Fruit fly (Drosophila melanogaster) whole organism, embryonic: ENCODE results near the gene CG4733.

Experiments
- Abd-B ChIP-seq: fragments of 200-800 bp; sonication (Bioruptor generic); optimal IDR thresholded peaks from 2 replicates; lab custom pipeline; 2018; ENCODE audit warnings: missing biosample characterization, mild to moderate bottlenecking, missing genetic modification characterization, moderate library complexity
- CG10267 ChIP-seq: fragments of 200-800 bp; sonication (Bioruptor generic); optimal IDR thresholded peaks from 2 replicates; lab custom pipeline; 2018; ENCODE audit warnings: missing biosample characterization, mild to moderate bottlenecking, missing genetic modification characterization, moderate library complexity
- CG11456 ChIP-seq: fragments of 200-800 bp; sonication (Bioruptor generic); IDR thresholded peaks from 3 replicates; pipeline ENCODE4 v1.3.6; 2022; ENCODE audit warnings: missing biosample characterization, missing genetic modification characterization
- CG11504 ChIP-seq: fragments of 200-800 bp; sonication (Bioruptor generic); optimal IDR thresholded peaks from 3 replicates; lab custom pipeline; 2019; ENCODE audit warnings: missing biosample characterization, mild to moderate bottlenecking, missing genetic modification characterization, moderate library complexity
- CG12155 ChIP-seq: fragments of 200-800 bp; sonication (Bioruptor generic); optimal IDR thresholded peaks from 3 replicates; lab custom pipeline; 2016; ENCODE audit warnings: missing biosample characterization, missing genetic modification characterization
- CG12769 ChIP-seq: fragments of 200-800 bp; sonication (Bioruptor generic); optimal IDR thresholded peaks from 2 replicates; lab custom pipeline; 2019; ENCODE audit warnings: missing biosample characterization, mild to moderate bottlenecking, missing genetic modification characterization, moderate library complexity
- CG13296 ChIP-seq: fragments of 200-800 bp; sonication (Bioruptor generic); optimal IDR thresholded peaks from 3 replicates; lab custom pipeline; 2018; ENCODE audit warnings: missing biosample characterization, mild to moderate bottlenecking, missing genetic modification characterization
- CG14014 ChIP-seq: fragments of 200-800 bp; sonication (Bioruptor generic); IDR thresholded peaks from 2 replicates; pipeline ENCODE4 v1.3.6; 2022; ENCODE audit warnings: missing biosample characterization, missing genetic modification characterization
- CG14441 ChIP-seq: fragments of 200-800 bp; sonication (Bioruptor generic); IDR thresholded peaks from 2 replicates; pipeline ENCODE4 v1.3.6; 2022; ENCODE audit warnings: missing biosample characterization, missing genetic modification characterization
- CG17385 ChIP-seq: fragments of 200-800 bp; sonication (Bioruptor generic); optimal IDR thresholded peaks from 3 replicates; lab custom pipeline; 2018; ENCODE audit warnings: missing biosample characterization, mild to moderate bottlenecking, missing genetic modification characterization
- CG17802 ChIP-seq: fragments of 200-800 bp; sonication (Bioruptor generic); optimal IDR thresholded peaks from 2 replicates; lab custom pipeline; 2018; ENCODE audit warnings: missing biosample characterization, mild to moderate bottlenecking, missing genetic modification characterization, moderate library complexity
- CG2199 ChIP-seq: fragments of 200-800 bp; sonication (Bioruptor generic); IDR thresholded peaks from 3 replicates; pipeline ENCODE4 v1.3.6; 2022; ENCODE audit warnings: missing biosample characterization, missing genetic modification characterization
- CG2202 ChIP-seq: fragments of 200-800 bp; sonication (Bioruptor generic); optimal IDR thresholded peaks from 2 replicates; lab custom pipeline; 2018; ENCODE audit warnings: missing biosample characterization, mild to moderate bottlenecking, missing genetic modification characterization
- CG2875 ChIP-seq: fragments of 200-800 bp; sonication (Bioruptor generic); optimal IDR thresholded peaks from 2 replicates; lab custom pipeline; 2017; ENCODE audit warnings: missing biosample characterization, mild to moderate bottlenecking, missing genetic modification characterization, missing genetic modification reagents
- CG32532 ChIP-seq: fragments of 200-800 bp; sonication (Bioruptor generic); IDR thresholded peaks from 2 replicates; pipeline ENCODE4 v1.3.6; 2022; ENCODE audit warnings: missing biosample characterization, missing genetic modification characterization
- CG4360 ChIP-seq: fragments of 200-800 bp; sonication (Bioruptor generic); IDR thresholded peaks from 2 replicates; pipeline ENCODE4 v1.3.6; 2022; ENCODE audit warnings: missing biosample characterization, missing genetic modification characterization
- CG4424 ChIP-seq: fragments of 200-800 bp; sonication (Bioruptor generic); optimal IDR thresholded peaks from 3 replicates; lab custom pipeline; 2016; ENCODE audit warnings: missing biosample characterization, missing genetic modification characterization
- CG6854 ChIP-seq: fragments of 200-800 bp; sonication (Bioruptor generic); optimal IDR thresholded peaks from 3 replicates; lab custom pipeline; 2017; ENCODE audit warnings: missing biosample characterization, mild to moderate bottlenecking, missing genetic modification characterization
- CG7786 ChIP-seq: fragments of 200-800 bp; sonication (Bioruptor generic); optimal IDR thresholded peaks from 2 replicates; lab custom pipeline; 2016; ENCODE audit warnings: missing biosample characterization, missing genetic modification characterization
- CG9215 ChIP-seq: fragments of 200-800 bp; sonication (Bioruptor generic); IDR thresholded peaks from 2 replicates; pipeline ENCODE4 v1.3.6; 2022; ENCODE audit warnings: missing biosample characterization, missing genetic modification characterization
- CG9609 ChIP-seq: fragments of 200-800 bp; sonication (Bioruptor generic); optimal IDR thresholded peaks from 3 replicates; lab custom pipeline; 2016; ENCODE audit warnings: missing biosample characterization, missing genetic modification characterization
- D ChIP-seq, 2 experiments: fragments of 200-800 bp in 1 of 2; fragments of >200 bp in 1 of 2; sonication (Bioruptor generic) in 1 of 2; optimal IDR thresholded peaks; 2 replicates in 1 of 2; 3 replicates in 1 of 2; lab custom pipeline; 2017; ENCODE audit warnings: mild to moderate bottlenecking in 1 of 2, missing biosample characterization in 1 of 2, missing genetic modification characterization in 1 of 2, missing genetic modification reagents in 1 of 2
- ERR ChIP-seq: fragments of 200-800 bp; sonication (Bioruptor generic); optimal IDR thresholded peaks from 2 replicates; lab custom pipeline; 2016; ENCODE audit warnings: missing biosample characterization, missing genetic modification characterization
- Eip74EF ChIP-seq, 2 experiments: fragments of 200-800 bp in 1 of 2; fragments of >200 bp in 1 of 2; sonication (Bioruptor generic) in 1 of 2; optimal IDR thresholded peaks; 2 replicates each; lab custom pipeline; 2017 to 2019; ENCODE audit warnings: missing biosample characterization in 2 of 2, missing genetic modification characterization in 2 of 2, mild to moderate bottlenecking in 1 of 2, moderate library complexity in 1 of 2
- Hmx ChIP-seq: fragments of 200-800 bp; sonication (Bioruptor generic); optimal IDR thresholded peaks from 2 replicates; lab custom pipeline; 2016; ENCODE audit warnings: missing biosample characterization, missing genetic modification characterization
- Hr78 ChIP-seq, 2 experiments: fragments of 200-800 bp in 1 of 2; fragments of >200 bp in 1 of 2; sonication (Bioruptor generic) in 1 of 2; optimal IDR thresholded peaks; 2 replicates each; lab custom pipeline; 2017 to 2019; ENCODE audit warnings: missing biosample characterization in 2 of 2, missing genetic modification characterization in 2 of 2, mild to moderate bottlenecking in 1 of 2, moderate library complexity in 1 of 2
- Lim3 ChIP-seq: fragments of 200-800 bp; sonication (Bioruptor generic); IDR thresholded peaks from 2 replicates; pipeline ENCODE4 v1.3.6; 2022; ENCODE audit warnings: missing biosample characterization, missing genetic modification characterization
- Nf-YB ChIP-seq: fragments of 200-800 bp; sonication (Bioruptor generic); optimal IDR thresholded peaks from 3 replicates; lab custom pipeline; 2019; ENCODE audit warnings: missing biosample characterization, mild to moderate bottlenecking, missing genetic modification characterization, moderate library complexity
- NfI ChIP-seq: fragments of 200-800 bp; sonication (Bioruptor generic); optimal IDR thresholded peaks from 3 replicates; lab custom pipeline; 2018; ENCODE audit warnings: missing biosample characterization, mild to moderate bottlenecking, missing genetic modification characterization, moderate library complexity
- Rfx ChIP-seq: fragments of 200-800 bp; sonication (Bioruptor generic); IDR thresholded peaks from 2 replicates; pipeline ENCODE4 v1.3.6; 2022; ENCODE audit warnings: missing biosample characterization, missing genetic modification characterization
- ap ChIP-seq: fragments of 200-800 bp; sonication (Bioruptor generic); IDR thresholded peaks from 2 replicates; pipeline ENCODE4 v1.3.6; 2022; ENCODE audit warnings: missing biosample characterization, missing genetic modification characterization
- ash1 ChIP-seq: fragments of 200-800 bp; sonication (Bioruptor generic); optimal IDR thresholded peaks from 2 replicates; lab custom pipeline; 2018; ENCODE audit warnings: missing biosample characterization, mild to moderate bottlenecking, missing genetic modification characterization
- az2 ChIP-seq: fragments of 200-800 bp; sonication (Bioruptor generic); optimal IDR thresholded peaks from 3 replicates; lab custom pipeline; 2016; ENCODE audit warnings: missing biosample characterization, missing genetic modification characterization
- bab2 ChIP-seq: fragments of 200-800 bp; sonication (Bioruptor generic); optimal IDR thresholded peaks from 2 replicates; lab custom pipeline; 2016; ENCODE audit warnings: missing biosample characterization, missing genetic modification characterization
- bcd ChIP-seq: fragments of 200-800 bp; sonication (Bioruptor generic); optimal IDR thresholded peaks from 2 replicates; lab custom pipeline; 2017; ENCODE audit warnings: missing biosample characterization, mild to moderate bottlenecking, missing genetic modification characterization
- cg ChIP-seq: fragments of 200-800 bp; sonication (Bioruptor generic); optimal IDR thresholded peaks from 3 replicates; lab custom pipeline; 2019; ENCODE audit warnings: missing biosample characterization, mild to moderate bottlenecking, missing genetic modification characterization, moderate library complexity
- chn ChIP-seq: fragments of 200-800 bp; sonication (Bioruptor generic); optimal IDR thresholded peaks from 2 replicates; lab custom pipeline; 2016; ENCODE audit warnings: missing biosample characterization, missing genetic modification characterization
- crp ChIP-seq, 2 experiments: fragments of 200-800 bp; sonication (Bioruptor generic); optimal IDR thresholded peaks; 2 replicates in 1 of 2; 3 replicates in 1 of 2; lab custom pipeline; 2017; ENCODE audit warnings: missing biosample characterization in 2 of 2, missing genetic modification characterization in 2 of 2, mild to moderate bottlenecking in 1 of 2, moderate library complexity in 1 of 2
- disco-r ChIP-seq: fragments of 200-800 bp; sonication (Bioruptor generic); optimal IDR thresholded peaks from 2 replicates; lab custom pipeline; 2016; ENCODE audit warnings: missing biosample characterization, missing genetic modification characterization
- gt ChIP-seq: fragments of 200-800 bp; sonication (Bioruptor generic); IDR thresholded peaks from 2 replicates; pipeline ENCODE4 v1.3.6; 2022; ENCODE audit warnings: missing biosample characterization, missing genetic modification characterization
- kah ChIP-seq: fragments of 200-800 bp; sonication (Bioruptor generic); optimal IDR thresholded peaks from 2 replicates; lab custom pipeline; 2018; ENCODE audit warnings: missing biosample characterization, mild to moderate bottlenecking, missing genetic modification characterization
- pan ChIP-seq, 4 experiments: fragments of >200 bp in 3 of 4; fragments of 200-800 bp in 1 of 4; sonication (Bioruptor generic) in 1 of 4; optimal IDR thresholded peaks in 3 of 4; IDR thresholded peaks in 1 of 4; 2 replicates each; pipeline versions ENCODE4 v1.3.6 to Lab custom; 2017 to 2022; ENCODE audit warnings: missing biosample characterization in 2 of 4, missing genetic modification characterization in 2 of 4, mixed read lengths in 1 of 4
- pb ChIP-seq: fragments of 200-800 bp; sonication (Bioruptor generic); optimal IDR thresholded peaks from 3 replicates; lab custom pipeline; 2016; ENCODE audit warnings: missing biosample characterization, missing genetic modification characterization
- ro ChIP-seq: fragments of 200-800 bp; sonication (Bioruptor generic); IDR thresholded peaks from 2 replicates; pipeline ENCODE4 v1.3.6; 2022; ENCODE audit warnings: missing biosample characterization, missing genetic modification characterization
- row ChIP-seq: fragments of 200-800 bp; sonication (Bioruptor generic); IDR thresholded peaks from 3 replicates; pipeline ENCODE4 v1.3.6; 2022; ENCODE audit warnings: missing biosample characterization, missing genetic modification characterization
- scrt ChIP-seq: fragments of 200-800 bp; sonication (Bioruptor generic); optimal IDR thresholded peaks from 2 replicates; lab custom pipeline; 2018; ENCODE audit warnings: missing biosample characterization, mild to moderate bottlenecking, missing genetic modification characterization, moderate library complexity
- tin ChIP-seq: fragments of 200-800 bp; sonication (Bioruptor generic); optimal IDR thresholded peaks from 3 replicates; lab custom pipeline; 2016; ENCODE audit warnings: missing biosample characterization, missing genetic modification characterization
- tio ChIP-seq: fragments of 200-800 bp; sonication (Bioruptor generic); optimal IDR thresholded peaks from 2 replicates; lab custom pipeline; 2017; ENCODE audit warnings: missing biosample characterization, missing genetic modification characterization, inconsistent platforms
- z ChIP-seq: fragments of 200-800 bp; sonication (Bioruptor generic); IDR thresholded peaks from 3 replicates; pipeline ENCODE4 v1.3.6; 2022; ENCODE audit warnings: missing biosample characterization, missing genetic modification characterization

The CG4733 gene

DNA sequence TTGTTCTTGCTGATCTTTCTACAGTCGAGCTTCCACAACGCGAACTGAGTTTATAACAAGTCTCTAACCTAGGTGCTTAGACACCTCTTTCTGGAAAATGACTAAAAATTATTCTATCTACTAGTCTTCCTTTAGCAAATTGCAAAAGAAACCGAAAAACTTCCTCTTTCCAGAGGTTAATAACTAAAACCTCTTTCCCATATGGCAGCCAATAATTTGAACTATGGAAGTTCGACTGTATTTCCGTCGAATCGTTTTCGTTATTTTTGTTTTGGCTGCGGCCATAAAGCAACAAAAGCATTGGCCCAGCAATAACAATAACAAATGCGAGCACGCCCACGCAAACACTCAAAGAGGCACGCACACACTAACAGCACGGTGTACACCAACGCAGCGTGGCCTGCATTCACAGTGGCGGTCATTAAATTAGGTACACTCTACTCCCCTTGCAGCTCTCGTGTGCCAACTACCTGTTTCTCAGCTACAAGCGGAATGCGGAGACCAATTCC is 10.0 kb upstream of the CG4733 start (continued):
- TF ChIP-seq CG11456 (GFP tag; lab: Robert Waterston, UW), result no peak
- peak; percentile 71 for TF ChIP-seq CG11504 (tag; lab: Kevin White, UChicago)
- TF ChIP-seq Abd-B (GFP tag; lab: Kevin White, UChicago), result peak; percentile 40
- no peak for TF ChIP-seq gt (GFP tag; lab: Robert Waterston, UW)
- TF ChIP-seq CG12155 (GFP tag; lab: Kevin White, UChicago), result peak; percentile 9
- TF ChIP-seq CG6854 (GFP tag; lab: Kevin White, UChicago), result peak; percentile 22
- TF ChIP-seq Rfx (GFP tag; lab: Robert Waterston, UW), result peak; percentile 58
- peak in 1 of 2 experiments; percentile 26 for TF ChIP-seq Hr78 (GFP tag; optimal IDR thresholded peaks at IDR 0.05; lab: Kevin White, UChicago)
- no peak for TF ChIP-seq CG9215 (GFP tag; lab: Robert Waterston, UW)
- peak; percentile 73 for TF ChIP-seq CG17385 (GFP tag; lab: Kevin White, UChicago)
- peak; percentile 24; the same call in 1 of the 2 replicates for TF ChIP-seq CG14014 (GFP tag; lab: Robert Waterston, UW)
- no peak for TF ChIP-seq ro
- peak; percentile 28 for TF ChIP-seq CG12769
- TF ChIP-seq Nf-YB (GFP tag; lab: Kevin White, UChicago), result peak; percentile 38
- TF ChIP-seq scrt, result peak; percentile 58
- no peak for TF ChIP-seq pb (GFP tag; lab: Kevin White, UChicago)
- TF ChIP-seq pan (optimal IDR thresholded peaks at IDR 0.05; lab: Kevin White, UChicago), result no peak
- TF ChIP-seq pan (GFP tag; optimal IDR thresholded peaks at IDR 0.05 in 1 of 2, IDR thresholded peaks at IDR 0.05 in 1 of 2), result peak in 1 of 2 experiments; percentile 44
- peak; percentile 72 for TF ChIP-seq NfI (GFP tag; lab: Kevin White, UChicago)
- peak; percentile 86 for TF ChIP-seq CG13296 (GFP tag; lab: Kevin White, UChicago)
- TF ChIP-seq CG14441 (GFP tag; lab: Robert Waterston, UW), result peak; percentile 31; the same call in 1 of the 2 replicates
- TF ChIP-seq cg (GFP tag; lab: Kevin White, UChicago), result peak; percentile 85
- peak; percentile 12 for TF ChIP-seq CG10267 (tag; lab: Kevin White, UChicago)
- peak; percentile 12 for TF ChIP-seq disco-r (GFP tag; lab: Kevin White, UChicago)
- peak; percentile 62 for TF ChIP-seq CG4360 (GFP tag; lab: Robert Waterston, UW)
- peak; percentile 7 for TF ChIP-seq CG2875 (GFP tag; lab: Kevin White, UChicago)
- TF ChIP-seq CG9609 (GFP tag; lab: Kevin White, UChicago), result peak; percentile 20
- peak; percentile 27 for TF ChIP-seq az2
- peak; percentile 21 for TF ChIP-seq tin (GFP tag; lab: Kevin White, UChicago)
- TF ChIP-seq ash1 (GFP tag; lab: Kevin White, UChicago), result no peak
- 0 out of 3 replicates have a peak, but pooled peaks have one; percentile 52 for TF ChIP-seq CG2199 (GFP tag; lab: Robert Waterston, UW)
- peak in 1 of 2 experiments; percentile 15 for TF ChIP-seq crp (GFP tag; optimal IDR thresholded peaks at IDR 0.05; lab: Kevin White, UChicago)
- TF ChIP-seq CG2202 (tag; lab: Kevin White, UChicago), result no peak
- peak; percentile 52; the same call in 1 of the 2 replicates for TF ChIP-seq CG32532 (GFP tag; lab: Robert Waterston, UW)
- no peak for TF ChIP-seq z (GFP tag; lab: Robert Waterston, UW)
- TF ChIP-seq ap (GFP tag; lab: Robert Waterston, UW), result no peak
- peak; percentile 9 for TF ChIP-seq chn (GFP tag; lab: Kevin White, UChicago)
- peak; percentile 21 for TF ChIP-seq CG4424
- TF ChIP-seq Eip74EF (GFP tag; optimal IDR thresholded peaks at IDR 0.05; lab: Kevin White, UChicago), result peak in 1 of 2 experiments; percentile 71
- TF ChIP-seq row (GFP tag; lab: Robert Waterston, UW), result peak; percentile 87
- TF ChIP-seq tio (GFP tag; lab: Kevin White, UChicago), result no peak
- TF ChIP-seq ERR, result peak; percentile 44
- TF ChIP-seq Hmx (GFP tag; lab: Kevin White, UChicago), result no peak
- TF ChIP-seq Lim3, result no peak
- peak; percentile 29 for TF ChIP-seq bab2 (GFP tag; lab: Kevin White, UChicago)
- TF ChIP-seq CG17802 (tag; lab: Kevin White, UChicago), result peak; percentile 1
- TF ChIP-seq CG7786 (GFP tag; lab: Kevin White, UChicago), result peak; percentile 43
- TF ChIP-seq bcd (GFP tag; lab: Kevin White, UChicago), result peak; percentile 66
- no peak for TF ChIP-seq D (optimal IDR thresholded peaks at IDR 0.05; lab: Kevin White, UChicago)
- peak; percentile 29 for TF ChIP-seq D (GFP tag; optimal IDR thresholded peaks at IDR 0.05; lab: Kevin White, UChicago)
- peak; percentile 79 for TF ChIP-seq kah (GFP tag; lab: Kevin White, UChicago)
